Worm (Caenorhabditis elegans): Measurements from ENCODE around the gene nars-2.

- TF ChIP-seq fkh-10 (GFP tag; optimal IDR thresholded peaks at IDR 0.05) = no peak
- TF ChIP-seq odd-2 (tag; optimal IDR thresholded peaks at IDR 0.05) = no peak
- TF ChIP-seq nfya-1 (tag; optimal IDR thresholded peaks at IDR 0.05) = no peak
- no peak for TF ChIP-seq unc-55 (GFP tag; optimal IDR thresholded peaks at IDR 0.05)
- no peak for TF ChIP-seq T23F11.4 (GFP tag; optimal IDR thresholded peaks at IDR 0.05)
- no peak for TF ChIP-seq pqm-1 (tag; optimal IDR thresholded peaks at IDR 0.05)
- no peak for TF ChIP-seq pag-3 (tag; optimal IDR thresholded peaks at IDR 0.05; ENCODE audit: borderline replicate concordance)
- no peak for TF ChIP-seq lin-11 (tag; optimal IDR thresholded peaks at IDR 0.05)
- TF ChIP-seq ceh-19 (GFP tag; optimal IDR thresholded peaks at IDR 0.05) = no peak
- TF ChIP-seq ceh-9 (tag; optimal IDR thresholded peaks at IDR 0.05) = no peak
- TF ChIP-seq nhr-11 (tag; optimal IDR thresholded peaks at IDR 0.05) = no peak
- no peak for TF ChIP-seq eyg-1 (tag; optimal IDR thresholded peaks at IDR 0.05)
- no peak for TF ChIP-seq fkh-6 (tag; optimal IDR thresholded peaks at IDR 0.05)
- no peak for TF ChIP-seq tbx-7 (tag; optimal IDR thresholded peaks at IDR 0.05)
Measured at ce11 chrIII:11465394-11465948, 35.1 kb downstream of the nars-2 start.
